Worm (Caenorhabditis elegans): ENCODE data around the gene fbxb-77.

DNA sequence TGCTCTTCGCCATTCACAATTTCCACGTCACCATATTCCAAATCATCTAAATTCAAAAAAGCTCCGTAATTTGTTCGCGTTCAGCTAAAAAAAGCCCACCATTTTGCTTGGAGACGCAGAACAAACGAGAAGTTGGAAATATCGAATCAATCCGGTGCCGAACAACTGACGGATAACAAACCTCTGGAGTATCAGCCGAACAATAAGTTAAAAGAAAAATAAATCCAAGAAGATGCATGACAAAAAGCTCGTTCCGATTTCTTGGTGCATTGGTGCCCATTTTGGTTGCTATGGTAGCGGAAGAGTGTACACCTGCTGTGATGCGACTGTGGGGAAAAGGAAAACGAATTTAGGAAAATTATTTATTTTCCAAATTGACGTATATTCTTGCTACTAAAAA, 8.4 kb downstream of the fbxb-77 start, which contains the start of gene tctn-1:
- TF ChIP-seq flt-1 (GFP tag; IDR thresholded peaks at IDR 0.05) (no peak), ztf-23 (GFP tag; IDR thresholded peaks at IDR 0.05) (no peak), ref-1 (GFP tag; conservative IDR thresholded peaks at IDR 0.05) (no peak)

Measured in whole organism, midembryonic.